Worm (Caenorhabditis elegans) whole organism, young adult: ENCODE measurements around the gene R13D11.4.

Experiments used
- B0019.2 ChIP-seq: fragments of 200-800 bp; sonication (Bioruptor generic); conservative IDR thresholded peaks from 2 replicates; pipeline ENCODE4 v1.3.6; 2022; ENCODE audit warnings: missing genetic modification reagents, missing genetic modification characterization, missing compliant biosample characterization
- ceh-27 ChIP-seq: fragments of 200-800 bp; sonication (Bioruptor generic); optimal IDR thresholded peaks from 2 replicates; lab custom pipeline; 2018; ENCODE audit warnings: mild to moderate bottlenecking, missing genetic modification characterization, moderate library complexity, missing compliant biosample characterization
- ceh-79 ChIP-seq: sonication (generic microtip); optimal IDR thresholded peaks from 2 replicates; lab custom pipeline; 2017; ENCODE audit warnings: mild to moderate bottlenecking, missing genetic modification characterization, missing compliant biosample characterization
- snpc-4 ChIP-seq, 5 experiments: fragments of 150-350 bp in 1 of 5; sonication (generic microtip) in 4 of 5; optimal IDR thresholded peaks; 2 replicates each; lab custom pipeline; 2014 to 2018; ENCODE audit warnings: missing genetic modification characterization in 5 of 5, missing biosample characterization in 3 of 5, antibody characterized with exemption in 2 of 5, mild to moderate bottlenecking in 2 of 5, missing compliant biosample characterization in 2 of 5, missing genotype in 2 of 5, moderate library complexity in 2 of 5, missing genetic modification reagents in 1 of 5
- tbx-9 ChIP-seq: sonication (generic microtip); optimal IDR thresholded peaks from 2 replicates; lab custom pipeline; 2016; ENCODE audit warnings: borderline replicate concordance, missing genetic modification characterization, inconsistent platforms, missing compliant biosample characterization
- ztf-18 ChIP-seq: sonication (generic microtip); optimal IDR thresholded peaks from 2 replicates; lab custom pipeline; 2016; ENCODE audit warnings: missing genotype, mild to moderate bottlenecking, missing genetic modification characterization, missing compliant biosample characterization

DNA sequence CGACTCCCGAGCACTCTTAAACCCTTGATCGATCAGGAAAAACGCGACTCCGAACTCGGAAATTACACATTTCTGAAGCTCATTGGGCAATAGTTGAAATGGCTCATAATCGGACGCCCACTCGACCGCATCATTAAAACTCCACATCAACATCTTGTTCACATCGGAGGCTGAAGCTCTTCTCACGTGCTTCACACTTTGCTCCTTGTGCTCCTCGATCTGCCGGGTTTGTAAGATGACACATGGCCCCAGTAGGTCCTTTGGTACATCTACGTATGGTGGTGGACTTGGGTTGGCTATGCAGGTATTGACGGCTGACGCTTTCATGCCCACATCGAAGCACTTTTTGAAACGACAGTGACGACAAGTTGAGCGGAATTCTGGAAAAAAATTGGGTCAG lies 7.1 kb upstream of the R13D11.4 start:
- TF ChIP-seq tbx-9 (tag; lab: Kevin White, UChicago) (no peak), ztf-18 (no peak), snpc-4 (GFP tag; optimal IDR thresholded peaks at IDR 0.05; lab: Kevin White, UChicago) (no peak), snpc-4 (tag; optimal IDR thresholded peaks at IDR 0.05; lab: Kevin White, UChicago) (no peak), ceh-27 (GFP tag; lab: Kevin White, UChicago) (no peak), B0019.2 (GFP tag; lab: Robert Waterston, UW) (no peak), ceh-79 (tag; lab: Kevin White, UChicago) (no peak)
